Fruit fly (Drosophila melanogaster) whole organism, pupa: Measurements from ENCODE around the gene CG14252.

ENCODE experiments used
- CG10348 ChIP-seq: fragments of 200-800 bp; sonication (Bioruptor generic); IDR thresholded peaks from 2 replicates; pipeline ENCODE4 v1.3.6; 2022; ENCODE audit warnings: missing biosample characterization, missing genetic modification characterization
- CG15710 ChIP-seq: fragments of 200-800 bp; sonication (Bioruptor generic); optimal IDR thresholded peaks from 2 replicates; lab custom pipeline; 2018; ENCODE audit warnings: missing biosample characterization, mild to moderate bottlenecking, missing genetic modification characterization, moderate library complexity
- CG32121 ChIP-seq: fragments of 200-800 bp; sonication (Bioruptor generic); IDR thresholded peaks from 2 replicates; pipeline ENCODE4 v1.3.6; 2022; ENCODE audit warnings: missing biosample characterization, missing genetic modification characterization
- CG34367 ChIP-seq: fragments of 200-800 bp; sonication (Bioruptor generic); optimal IDR thresholded peaks from 2 replicates; lab custom pipeline; 2018; ENCODE audit warnings: missing biosample characterization, mild to moderate bottlenecking, missing genetic modification characterization
- CG4496 ChIP-seq: fragments of 200-800 bp; sonication (Bioruptor generic); IDR thresholded peaks from 3 replicates; pipeline ENCODE4 v1.3.6; 2022; ENCODE audit warnings: missing biosample characterization, missing genetic modification characterization
- CG8159 ChIP-seq: fragments of 200-800 bp; sonication (Bioruptor generic); optimal IDR thresholded peaks from 3 replicates; lab custom pipeline; 2018; ENCODE audit warnings: missing biosample characterization, mild to moderate bottlenecking, missing genetic modification characterization, moderate library complexity
- CG8301 ChIP-seq: fragments of 200-800 bp; sonication (Bioruptor generic); optimal IDR thresholded peaks from 2 replicates; lab custom pipeline; 2018; ENCODE audit warnings: missing biosample characterization, mild to moderate bottlenecking, missing genetic modification characterization
- D1 ChIP-seq: fragments of 200-800 bp; sonication (Bioruptor generic); optimal IDR thresholded peaks from 2 replicates; lab custom pipeline; 2018; ENCODE audit warnings: missing biosample characterization, mild to moderate bottlenecking, missing genetic modification characterization, moderate library complexity
- EcR ChIP-seq: fragments of 200-800 bp; sonication (Bioruptor generic); optimal IDR thresholded peaks from 3 replicates; lab custom pipeline; 2019; ENCODE audit warnings: missing biosample characterization, missing genetic modification characterization, mild to moderate bottlenecking, moderate library complexity, missing genetic modification reagents
- Ets98B ChIP-seq: fragments of 200-800 bp; sonication (Bioruptor generic); IDR thresholded peaks from 2 replicates; pipeline ENCODE4 v1.3.6; 2022; ENCODE audit warnings: missing biosample characterization, missing genetic modification characterization
- Pif1A ChIP-seq: fragments of 200-800 bp; sonication (Bioruptor generic); optimal IDR thresholded peaks from 3 replicates; lab custom pipeline; 2016; ENCODE audit warnings: missing biosample characterization, missing genetic modification characterization
- Pif1B ChIP-seq: fragments of 200-800 bp; sonication (Bioruptor generic); optimal IDR thresholded peaks from 3 replicates; lab custom pipeline; 2016; ENCODE audit warnings: missing biosample characterization, missing genetic modification characterization

DNA sequence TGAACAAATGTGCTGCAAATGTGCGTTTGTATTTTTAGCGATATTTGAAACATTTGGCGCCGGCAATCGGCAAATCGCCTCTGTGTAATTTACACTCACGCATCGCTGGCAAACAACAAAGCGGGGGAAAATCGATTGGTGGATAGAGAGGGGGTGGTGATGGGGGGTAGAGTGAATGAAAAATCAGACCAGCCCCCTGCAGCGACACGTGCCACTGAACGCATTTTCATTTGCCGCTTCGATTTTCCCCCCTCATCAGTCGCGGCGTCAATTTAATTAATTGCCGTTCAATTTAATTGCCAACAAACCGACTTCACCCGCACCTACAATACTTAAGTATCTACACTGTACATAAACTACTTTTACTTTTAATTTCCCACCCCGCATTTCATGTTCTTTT, 9.9 kb upstream of the CG14252 start:
- TF ChIP-seq CG32121 (GFP tag; lab: Robert Waterston, UW) (0 out of 2 replicates have a peak, but pooled peaks have one; percentile 37), CG8301 (no peak), CG34367 (tag; lab: Kevin White, UChicago) (no peak), Pif1B (GFP tag; lab: Kevin White, UChicago) (no peak), CG15710 (tag; lab: Kevin White, UChicago) (no peak), CG4496 (no peak), D1 (tag; lab: Kevin White, UChicago) (no peak), CG10348 (no peak), CG8159 (tag; lab: Kevin White, UChicago) (no peak), Ets98B (no peak), EcR (GFP tag; lab: Kevin White, UChicago) (no peak), Pif1A (GFP tag; lab: Kevin White, UChicago) (no peak)
